Fruit fly (Drosophila melanogaster) whole organism, embryonic: Measurements from ENCODE around the gene CG1632.

ENCODE experiments used
- B-H2 ChIP-seq: fragments of 200-800 bp; sonication (Bioruptor generic); optimal IDR thresholded peaks from 2 replicates; lab custom pipeline; 2018; ENCODE audit warnings: missing biosample characterization, mild to moderate bottlenecking, missing genetic modification characterization
- CG10274 ChIP-seq: fragments of 200-800 bp; sonication (Bioruptor generic); optimal IDR thresholded peaks from 3 replicates; lab custom pipeline; 2017; ENCODE audit warnings: missing biosample characterization, mild to moderate bottlenecking, missing genetic modification characterization
- CG11398 ChIP-seq: fragments of 200-800 bp; sonication (Bioruptor generic); optimal IDR thresholded peaks from 2 replicates; lab custom pipeline; 2016; ENCODE audit warnings: missing biosample characterization, missing genetic modification characterization
- CG12391 ChIP-seq: fragments of 200-800 bp; sonication (Bioruptor generic); optimal IDR thresholded peaks from 3 replicates; lab custom pipeline; 2018; ENCODE audit warnings: missing biosample characterization, mild to moderate bottlenecking, missing genetic modification characterization, moderate library complexity
- CG13624 ChIP-seq: fragments of 200-800 bp; sonication (Bioruptor generic); optimal IDR thresholded peaks from 2 replicates; lab custom pipeline; 2016; ENCODE audit warnings: missing biosample characterization, missing genetic modification characterization
- CG15479 ChIP-seq: fragments of 200-800 bp; sonication (Bioruptor generic); optimal IDR thresholded peaks from 3 replicates; lab custom pipeline; 2019; ENCODE audit warnings: missing biosample characterization, mild to moderate bottlenecking, missing genetic modification characterization, moderate library complexity
- CG15514 ChIP-seq: fragments of 200-800 bp; sonication (Bioruptor generic); optimal IDR thresholded peaks from 3 replicates; lab custom pipeline; 2017; ENCODE audit warnings: missing biosample characterization, missing genetic modification characterization, mild to moderate bottlenecking, moderate library complexity, missing genetic modification reagents
- CG1832 ChIP-seq: fragments of 200-800 bp; sonication (Bioruptor generic); optimal IDR thresholded peaks from 2 replicates; lab custom pipeline; 2017; ENCODE audit warnings: missing biosample characterization, mild to moderate bottlenecking, missing genetic modification characterization, inconsistent platforms
- CG18619 ChIP-seq: fragments of 200-800 bp; sonication (Bioruptor generic); optimal IDR thresholded peaks from 3 replicates; lab custom pipeline; 2017; ENCODE audit warnings: missing biosample characterization, mild to moderate bottlenecking, missing genetic modification characterization
- CG30403 ChIP-seq: fragments of 200-800 bp; sonication (Bioruptor generic); optimal IDR thresholded peaks from 3 replicates; lab custom pipeline; 2016; ENCODE audit warnings: missing biosample characterization, missing genetic modification characterization
- CG33557 ChIP-seq: fragments of 200-800 bp; sonication (Bioruptor generic); optimal IDR thresholded peaks from 2 replicates; lab custom pipeline; 2019; ENCODE audit warnings: missing biosample characterization, mild to moderate bottlenecking, missing genetic modification characterization, moderate library complexity
- CG42726 ChIP-seq: fragments of 200-800 bp; sonication (Bioruptor generic); IDR thresholded peaks from 2 replicates; pipeline ENCODE4 v1.3.6; 2022; ENCODE audit warnings: missing biosample characterization, missing genetic modification characterization; ENCODE audit not compliant: partially characterized antibody
- CG4707 ChIP-seq: fragments of 200-800 bp; sonication (Bioruptor generic); optimal IDR thresholded peaks from 2 replicates; lab custom pipeline; 2018; ENCODE audit warnings: missing biosample characterization, mild to moderate bottlenecking, missing genetic modification characterization, moderate library complexity
- CG4730 ChIP-seq: fragments of 200-800 bp; sonication (Bioruptor generic); IDR thresholded peaks from 2 replicates; pipeline ENCODE4 v1.3.6; 2022; ENCODE audit warnings: missing biosample characterization, missing genetic modification characterization
- CG6689 ChIP-seq: fragments of 200-800 bp; sonication (Bioruptor generic); IDR thresholded peaks from 2 replicates; pipeline ENCODE4 v1.3.6; 2022; ENCODE audit warnings: missing biosample characterization, missing genetic modification characterization
- CG7271 ChIP-seq: fragments of 200-800 bp; sonication (Bioruptor generic); optimal IDR thresholded peaks from 2 replicates; lab custom pipeline; 2018; ENCODE audit warnings: missing biosample characterization, mild to moderate bottlenecking, missing genetic modification characterization, moderate library complexity
- CG7928 ChIP-seq: fragments of 200-800 bp; sonication (Bioruptor generic); optimal IDR thresholded peaks from 2 replicates; lab custom pipeline; 2017; ENCODE audit warnings: missing biosample characterization, mild to moderate bottlenecking, missing genetic modification characterization
- CG9609 ChIP-seq: fragments of 200-800 bp; sonication (Bioruptor generic); optimal IDR thresholded peaks from 3 replicates; lab custom pipeline; 2016; ENCODE audit warnings: missing biosample characterization, missing genetic modification characterization
- CTCF ChIP-seq: fragments of 200-800 bp; sonication (Bioruptor generic); optimal IDR thresholded peaks from 2 replicates; lab custom pipeline; 2017; ENCODE audit warnings: missing biosample characterization, mild to moderate bottlenecking, missing genetic modification characterization, moderate library complexity
- CkIIα-i1 ChIP-seq: fragments of 200-800 bp; sonication (Bioruptor generic); IDR thresholded peaks from 2 replicates; pipeline ENCODE4 v1.3.6; 2022; ENCODE audit warnings: missing biosample characterization, missing genetic modification characterization
- D19B ChIP-seq: fragments of 200-800 bp; sonication (Bioruptor generic); optimal IDR thresholded peaks from 2 replicates; lab custom pipeline; 2017; ENCODE audit warnings: missing biosample characterization, mild to moderate bottlenecking, missing genetic modification characterization
- Eip74EF ChIP-seq, 2 experiments: fragments of 200-800 bp in 1 of 2; fragments of >200 bp in 1 of 2; sonication (Bioruptor generic) in 1 of 2; optimal IDR thresholded peaks; 2 replicates each; lab custom pipeline; 2017 to 2019; ENCODE audit warnings: missing biosample characterization in 2 of 2, missing genetic modification characterization in 2 of 2, mild to moderate bottlenecking in 1 of 2, moderate library complexity in 1 of 2
- Ets97D ChIP-seq: fragments of 200-800 bp; sonication (Bioruptor generic); optimal IDR thresholded peaks from 3 replicates; lab custom pipeline; 2016; ENCODE audit warnings: missing biosample characterization, missing genetic modification characterization
- HLHmδ ChIP-seq: fragments of 200-800 bp; sonication (Bioruptor generic); optimal IDR thresholded peaks from 2 replicates; lab custom pipeline; 2018; ENCODE audit warnings: missing biosample characterization, mild to moderate bottlenecking, missing genetic modification characterization, moderate library complexity
- Hr39 ChIP-seq: fragments of >200 bp; optimal IDR thresholded peaks from 2 replicates; lab custom pipeline; 2017
- Jarid2 ChIP-seq: fragments of 200-800 bp; sonication (Bioruptor generic); optimal IDR thresholded peaks from 3 replicates; lab custom pipeline; 2017; ENCODE audit warnings: mild to moderate bottlenecking, missing biosample characterization, missing genetic modification reagents, missing genetic modification characterization
- MESR4 ChIP-seq: fragments of 200-800 bp; sonication (Bioruptor generic); optimal IDR thresholded peaks from 2 replicates; lab custom pipeline; 2018; ENCODE audit warnings: missing biosample characterization, mild to moderate bottlenecking, missing genetic modification characterization, moderate library complexity
- Mad ChIP-seq: fragments of 200-800 bp; sonication (Bioruptor generic); optimal IDR thresholded peaks from 2 replicates; lab custom pipeline; 2016; ENCODE audit warnings: missing biosample characterization, missing genetic modification characterization
- Optix ChIP-seq: fragments of 200-800 bp; sonication (Bioruptor generic); IDR thresholded peaks from 3 replicates; pipeline ENCODE4 v1.3.6; 2022; ENCODE audit warnings: missing biosample characterization, missing genetic modification characterization
- Poxn ChIP-seq: fragments of 200-800 bp; sonication (Bioruptor generic); IDR thresholded peaks from 2 replicates; pipeline ENCODE4 v1.3.6; 2022; ENCODE audit warnings: missing biosample characterization, missing genetic modification characterization
- Six4 ChIP-seq: fragments of 200-800 bp; sonication (Bioruptor generic); optimal IDR thresholded peaks from 2 replicates; lab custom pipeline; 2016; ENCODE audit warnings: missing biosample characterization, missing genetic modification characterization
- Stat92E ChIP-seq, 3 experiments: fragments of >200 bp in 2 of 3; fragments of 200-800 bp in 1 of 3; sonication (Bioruptor generic) in 1 of 3; optimal IDR thresholded peaks; 2 replicates each; lab custom pipeline; 2017 to 2019; ENCODE audit warnings: missing biosample characterization in 3 of 3, missing genetic modification characterization in 3 of 3, mild to moderate bottlenecking in 1 of 3, moderate library complexity in 1 of 3
- TFAM ChIP-seq: fragments of 200-800 bp; sonication (Bioruptor generic); optimal IDR thresholded peaks from 2 replicates; lab custom pipeline; 2017; ENCODE audit warnings: missing biosample characterization, missing genetic modification characterization, inconsistent platforms
- Tbp ChIP-seq: fragments of >200 bp; optimal IDR thresholded peaks from 2 replicates; lab custom pipeline; 2018; ENCODE audit warnings: missing biosample characterization, missing genetic modification characterization
- bbx ChIP-seq: fragments of 200-800 bp; sonication (Bioruptor generic); IDR thresholded peaks from 2 replicates; pipeline ENCODE4 v1.3.6; 2022; ENCODE audit warnings: missing biosample characterization, missing genetic modification characterization; ENCODE audit not compliant: partially characterized antibody
- dm ChIP-seq: fragments of 200-800 bp; sonication (Bioruptor generic); optimal IDR thresholded peaks from 3 replicates; lab custom pipeline; 2016; ENCODE audit warnings: missing biosample characterization, missing genetic modification characterization
- eyg ChIP-seq: fragments of 200-800 bp; sonication (Bioruptor generic); optimal IDR thresholded peaks from 3 replicates; lab custom pipeline; 2016; ENCODE audit warnings: missing biosample characterization, missing genetic modification characterization
- fd64A ChIP-seq: fragments of 200-800 bp; sonication (Bioruptor generic); optimal IDR thresholded peaks from 3 replicates; lab custom pipeline; 2018; ENCODE audit warnings: missing biosample characterization, mild to moderate bottlenecking, missing genetic modification characterization
- gce ChIP-seq: fragments of 200-800 bp; sonication (Bioruptor generic); IDR thresholded peaks from 3 replicates; pipeline ENCODE4 v1.3.6; 2022; ENCODE audit warnings: missing biosample characterization, missing genetic modification characterization
- ken ChIP-seq: fragments of 200-800 bp; sonication (Bioruptor generic); IDR thresholded peaks from 3 replicates; pipeline ENCODE4 v1.3.6; 2022; ENCODE audit warnings: missing biosample characterization, missing genetic modification characterization
- lmd ChIP-seq: fragments of 200-800 bp; sonication (Bioruptor generic); IDR thresholded peaks from 2 replicates; pipeline ENCODE4 v1.3.6; 2022; ENCODE audit warnings: missing biosample characterization, missing genetic modification characterization
- prd ChIP-seq, 3 experiments: fragments of >200 bp in 2 of 3; fragments of 200-800 bp in 1 of 3; sonication (Bioruptor generic) in 1 of 3; optimal IDR thresholded peaks in 2 of 3; IDR thresholded peaks in 1 of 3; 2 replicates in 2 of 3; 3 replicates in 1 of 3; pipeline versions ENCODE4 v1.3.6 to Lab custom; 2017 to 2022; ENCODE audit warnings: missing biosample characterization in 1 of 3, missing genetic modification characterization in 1 of 3
- run ChIP-seq: fragments of 200-800 bp; sonication (Bioruptor generic); optimal IDR thresholded peaks from 3 replicates; lab custom pipeline; 2018; ENCODE audit warnings: missing biosample characterization, mild to moderate bottlenecking, missing genetic modification characterization
- schlank ChIP-seq: fragments of 200-800 bp; sonication (Bioruptor generic); optimal IDR thresholded peaks from 2 replicates; lab custom pipeline; 2018; ENCODE audit warnings: missing biosample characterization, mild to moderate bottlenecking, missing genetic modification characterization
- tap ChIP-seq: fragments of 200-800 bp; optimal IDR thresholded peaks from 3 replicates; lab custom pipeline; 2019; ENCODE audit warnings: missing biosample characterization, mild to moderate bottlenecking, missing genetic modification characterization, moderate library complexity
- tgo ChIP-seq: fragments of 200-800 bp; sonication (Bioruptor generic); IDR thresholded peaks from 3 replicates; pipeline ENCODE4 v1.3.6; 2022; ENCODE audit warnings: missing biosample characterization, missing genetic modification characterization
- zen ChIP-seq: fragments of 200-800 bp; sonication (Bioruptor generic); optimal IDR thresholded peaks from 3 replicates; lab custom pipeline; 2018; ENCODE audit warnings: missing biosample characterization, mild to moderate bottlenecking, missing genetic modification characterization, moderate library complexity
- zen2 ChIP-seq: fragments of 200-800 bp; sonication (Bioruptor generic); IDR thresholded peaks from 3 replicates; pipeline ENCODE4 v1.3.6; 2022; ENCODE audit warnings: missing biosample characterization, missing genetic modification characterization; ENCODE audit not compliant: partially characterized antibody
- zf30C ChIP-seq: fragments of 200-800 bp; sonication (Bioruptor generic); optimal IDR thresholded peaks from 3 replicates; lab custom pipeline; 2018; ENCODE audit warnings: missing biosample characterization, mild to moderate bottlenecking, missing genetic modification characterization

CG1632 gene

dm6 chrX:8271363-8272061 lies 19.0 kb downstream of the CG1632 start, which contains the start of gene Corp (continued):
- no peak for TF ChIP-seq CG4730 (GFP tag; lab: Robert Waterston, UW)
- no peak for TF ChIP-seq CG15479 (GFP tag; lab: Kevin White, UChicago)
- no peak for TF ChIP-seq CG10274 (GFP tag; lab: Kevin White, UChicago)
- no peak for TF ChIP-seq ken
- peak in 1 of 2 experiments; percentile 31 for TF ChIP-seq Eip74EF (GFP tag; optimal IDR thresholded peaks at IDR 0.05; lab: Kevin White, UChicago)
- TF ChIP-seq fd64A (GFP tag; lab: Kevin White, UChicago), result no peak
- TF ChIP-seq dm (GFP tag; lab: Kevin White, UChicago), result no peak
- TF ChIP-seq CG30403, result peak; percentile 14
- no peak for TF ChIP-seq CG7928 (GFP tag; lab: Kevin White, UChicago)
- no peak for TF ChIP-seq CG11398 (GFP tag; lab: Kevin White, UChicago)
- no peak for TF ChIP-seq Stat92E (GFP tag; optimal IDR thresholded peaks at IDR 0.05; lab: Kevin White, UChicago)
- TF ChIP-seq Hr39 (lab: Kevin White, UChicago), result no peak
- no peak for TF ChIP-seq Jarid2 (GFP tag; lab: Kevin White, UChicago)
- no peak for TF ChIP-seq CG18619 (GFP tag; lab: Kevin White, UChicago)
- peak; percentile 2 for TF ChIP-seq MESR4 (GFP tag; lab: Kevin White, UChicago)
- no peak for TF ChIP-seq schlank
- peak; percentile 43 for TF ChIP-seq lmd (GFP tag; lab: Robert Waterston, UW)
- TF ChIP-seq CkIIα-i1 (GFP tag; lab: Robert Waterston, UW), result no peak
- TF ChIP-seq CG1832 (GFP tag; lab: Kevin White, UChicago), result no peak
- TF ChIP-seq CG33557, result no peak
- TF ChIP-seq CG6689 (GFP tag; lab: Robert Waterston, UW), result peak; percentile 82
- no peak; the same call in 2 of the 3 replicates for TF ChIP-seq gce
- no peak for TF ChIP-seq prd (optimal IDR thresholded peaks at IDR 0.05; lab: Kevin White, UChicago)
- peak; percentile 27; the same call in 1 of the 3 replicates for TF ChIP-seq prd (GFP tag; IDR thresholded peaks at IDR 0.05; lab: Robert Waterston, UW)
- peak; percentile 27 for TF ChIP-seq CG15514 (GFP tag; lab: Kevin White, UChicago)
- no peak for TF ChIP-seq CG4707 (GFP tag; lab: Kevin White, UChicago)
- TF ChIP-seq D19B (GFP tag; lab: Kevin White, UChicago), result no peak
- no peak for TF ChIP-seq Six4 (GFP tag; lab: Kevin White, UChicago)
- TF ChIP-seq CTCF (GFP tag; lab: Kevin White, UChicago), result no peak
- TF ChIP-seq HLHmδ (GFP tag; lab: Kevin White, UChicago), result peak; percentile 22
- TF ChIP-seq CG7271 (tag; lab: Kevin White, UChicago), result no peak
- no peak for TF ChIP-seq B-H2
- TF ChIP-seq run, result no peak
- peak; percentile 56; the same call in 2 of the 3 replicates for TF ChIP-seq tgo (GFP tag; lab: Robert Waterston, UW)
- no peak for TF ChIP-seq bbx (GFP tag; lab: Robert Waterston, UW)
- no peak for TF ChIP-seq TFAM (GFP tag; lab: Kevin White, UChicago)
- no peak for TF ChIP-seq Optix (GFP tag; lab: Robert Waterston, UW)
- TF ChIP-seq CG9609 (GFP tag; lab: Kevin White, UChicago), result no peak
- no peak for TF ChIP-seq zen2
- TF ChIP-seq CG42726 (GFP tag; lab: Robert Waterston, UW), result no peak
- TF ChIP-seq Tbp, result no peak
- no peak for TF ChIP-seq zf30C
- peak; percentile 56 for TF ChIP-seq CG12391
- no peak for TF ChIP-seq eyg (GFP tag; lab: Kevin White, UChicago)
- no peak for TF ChIP-seq Poxn
- no peak for TF ChIP-seq zen (tag; lab: Kevin White, UChicago)
- no peak for TF ChIP-seq CG13624 (GFP tag; lab: Kevin White, UChicago)
- TF ChIP-seq Mad (GFP tag; lab: Kevin White, UChicago), result no peak
- no peak for TF ChIP-seq tap
- TF ChIP-seq Ets97D, result no peak
